Fruit fly (Drosophila melanogaster) whole organism, embryonic: ENCODE data around the gene nAChRalpha5.

ENCODE experiments used
- ATbp ChIP-seq: fragments of 200-800 bp; sonication (Bioruptor generic); optimal IDR thresholded peaks from 2 replicates; lab custom pipeline; 2017; ENCODE audit warnings: missing biosample characterization, mild to moderate bottlenecking, missing genetic modification characterization, missing genetic modification reagents
- B-H2 ChIP-seq: fragments of 200-800 bp; sonication (Bioruptor generic); optimal IDR thresholded peaks from 2 replicates; lab custom pipeline; 2018; ENCODE audit warnings: missing biosample characterization, mild to moderate bottlenecking, missing genetic modification characterization
- C15 ChIP-seq: fragments of 200-800 bp; sonication (Bioruptor generic); IDR thresholded peaks from 3 replicates; pipeline ENCODE4 v1.3.6; 2022; ENCODE audit warnings: missing biosample characterization, missing genetic modification characterization
- CG10321 ChIP-seq: fragments of 200-800 bp; sonication (Bioruptor generic); IDR thresholded peaks from 2 replicates; pipeline ENCODE4 v1.3.6; 2022; ENCODE audit warnings: missing biosample characterization, missing genetic modification characterization
- CG10565 ChIP-seq: fragments of 200-800 bp; sonication (Bioruptor generic); optimal IDR thresholded peaks from 3 replicates; lab custom pipeline; 2016; ENCODE audit warnings: missing biosample characterization, mild to moderate bottlenecking, missing genetic modification characterization
- CG14965 ChIP-seq: fragments of 200-800 bp; sonication (Bioruptor generic); optimal IDR thresholded peaks from 2 replicates; lab custom pipeline; 2016; ENCODE audit warnings: missing biosample characterization, missing genetic modification characterization, borderline replicate concordance
- CG1529 ChIP-seq: fragments of 200-800 bp; sonication (Bioruptor generic); optimal IDR thresholded peaks from 3 replicates; lab custom pipeline; 2018; ENCODE audit warnings: missing biosample characterization, missing genetic modification characterization
- CG16815 ChIP-seq: fragments of 200-800 bp; sonication (Bioruptor generic); optimal IDR thresholded peaks from 3 replicates; lab custom pipeline; 2017; ENCODE audit warnings: missing biosample characterization, mild to moderate bottlenecking, missing genetic modification characterization
- CG17328 ChIP-seq: fragments of 200-800 bp; sonication (Bioruptor generic); IDR thresholded peaks from 2 replicates; pipeline ENCODE4 v1.3.6; 2022; ENCODE audit warnings: missing biosample characterization, missing genetic modification characterization
- CG30020 ChIP-seq: fragments of 200-800 bp; optimal IDR thresholded peaks from 2 replicates; lab custom pipeline; 2019; ENCODE audit warnings: missing biosample characterization, mild to moderate bottlenecking, missing genetic modification characterization, moderate library complexity
- CG31388 ChIP-seq: fragments of 200-800 bp; sonication (Bioruptor generic); optimal IDR thresholded peaks from 2 replicates; lab custom pipeline; 2016; ENCODE audit warnings: missing biosample characterization, missing genetic modification characterization
- CG3163 ChIP-seq: fragments of 200-800 bp; sonication (Bioruptor generic); optimal IDR thresholded peaks from 3 replicates; lab custom pipeline; 2016; ENCODE audit warnings: missing biosample characterization, missing genetic modification characterization
- CG33213 ChIP-seq: fragments of 200-800 bp; sonication (Bioruptor generic); optimal IDR thresholded peaks from 3 replicates; lab custom pipeline; 2016; ENCODE audit warnings: missing biosample characterization, missing genetic modification characterization
- CG3407 ChIP-seq: fragments of 200-800 bp; sonication (Bioruptor generic); optimal IDR thresholded peaks from 2 replicates; lab custom pipeline; 2018; ENCODE audit warnings: missing biosample characterization, mild to moderate bottlenecking, missing genetic modification characterization
- CG3838 ChIP-seq: fragments of 200-800 bp; sonication (Bioruptor generic); optimal IDR thresholded peaks from 3 replicates; lab custom pipeline; 2016; ENCODE audit warnings: missing biosample characterization, missing genetic modification characterization
- CG5180 ChIP-seq: fragments of 200-800 bp; sonication (Bioruptor generic); optimal IDR thresholded peaks from 3 replicates; lab custom pipeline; 2017; ENCODE audit warnings: missing biosample characterization, missing genetic modification characterization, mild to moderate bottlenecking, moderate library complexity, missing genetic modification reagents
- CG6791 ChIP-seq: fragments of 200-800 bp; sonication (Bioruptor generic); IDR thresholded peaks from 3 replicates; pipeline ENCODE4 v1.3.6; 2022; ENCODE audit warnings: missing biosample characterization, missing genetic modification characterization; ENCODE audit not compliant: partially characterized antibody
- CG7372 ChIP-seq: fragments of 200-800 bp; sonication (Bioruptor generic); IDR thresholded peaks from 2 replicates; pipeline ENCODE4 v1.3.6; 2022; ENCODE audit warnings: missing biosample characterization, missing genetic modification characterization
- CG8478 ChIP-seq: fragments of >200 bp; optimal IDR thresholded peaks from 2 replicates; lab custom pipeline; 2018
- CG9215 ChIP-seq: fragments of 200-800 bp; sonication (Bioruptor generic); IDR thresholded peaks from 2 replicates; pipeline ENCODE4 v1.3.6; 2022; ENCODE audit warnings: missing biosample characterization, missing genetic modification characterization
- CG9876 ChIP-seq: fragments of 200-800 bp; sonication (Bioruptor generic); optimal IDR thresholded peaks from 2 replicates; lab custom pipeline; 2016; ENCODE audit warnings: missing biosample characterization, missing genetic modification characterization
- Dbx ChIP-seq: fragments of 200-800 bp; sonication (Bioruptor generic); IDR thresholded peaks from 3 replicates; pipeline ENCODE4 v1.3.6; 2022; ENCODE audit warnings: missing biosample characterization, missing genetic modification characterization
- Dfd ChIP-seq, 2 experiments: fragments of >200 bp; optimal IDR thresholded peaks; 2 replicates each; lab custom pipeline; 2017; ENCODE audit warnings: missing biosample characterization in 2 of 2, missing genetic modification characterization in 2 of 2
- Hr78 ChIP-seq, 2 experiments: fragments of 200-800 bp in 1 of 2; fragments of >200 bp in 1 of 2; sonication (Bioruptor generic) in 1 of 2; optimal IDR thresholded peaks; 2 replicates each; lab custom pipeline; 2017 to 2019; ENCODE audit warnings: missing biosample characterization in 2 of 2, missing genetic modification characterization in 2 of 2, mild to moderate bottlenecking in 1 of 2, moderate library complexity in 1 of 2
- MESR4 ChIP-seq: fragments of 200-800 bp; sonication (Bioruptor generic); optimal IDR thresholded peaks from 2 replicates; lab custom pipeline; 2018; ENCODE audit warnings: missing biosample characterization, mild to moderate bottlenecking, missing genetic modification characterization, moderate library complexity
- NC2α ChIP-seq: fragments of 200-800 bp; sonication (Bioruptor generic); optimal IDR thresholded peaks from 2 replicates; lab custom pipeline; 2016; ENCODE audit warnings: missing biosample characterization, missing genetic modification characterization
- Ravus ChIP-seq: fragments of 200-800 bp; sonication (Bioruptor generic); IDR thresholded peaks from 2 replicates; pipeline ENCODE4 v1.3.6; 2022; ENCODE audit warnings: missing biosample characterization, missing genetic modification characterization
- Side ChIP-seq: fragments of 200-800 bp; sonication (Bioruptor generic); optimal IDR thresholded peaks from 2 replicates; lab custom pipeline; 2016; ENCODE audit warnings: missing biosample characterization, missing genetic modification characterization
- Sox100B ChIP-seq: fragments of 200-800 bp; sonication (Bioruptor generic); optimal IDR thresholded peaks from 3 replicates; lab custom pipeline; 2018; ENCODE audit warnings: missing biosample characterization, mild to moderate bottlenecking, missing genetic modification characterization
- Sox102F ChIP-seq: fragments of 200-800 bp; sonication (Bioruptor generic); optimal IDR thresholded peaks from 2 replicates; lab custom pipeline; 2018; ENCODE audit warnings: missing biosample characterization, mild to moderate bottlenecking, missing genetic modification characterization, moderate library complexity
- Sry-β ChIP-seq: fragments of 200-800 bp; sonication (Bioruptor generic); optimal IDR thresholded peaks from 2 replicates; lab custom pipeline; 2018; ENCODE audit warnings: missing biosample characterization, mild to moderate bottlenecking, missing genetic modification characterization, moderate library complexity
- Stat92E ChIP-seq, 3 experiments: fragments of >200 bp in 2 of 3; fragments of 200-800 bp in 1 of 3; sonication (Bioruptor generic) in 1 of 3; optimal IDR thresholded peaks; 2 replicates each; lab custom pipeline; 2017 to 2019; ENCODE audit warnings: missing biosample characterization in 3 of 3, missing genetic modification characterization in 3 of 3, mild to moderate bottlenecking in 1 of 3, moderate library complexity in 1 of 3
- Taf1 ChIP-seq: fragments of 200-800 bp; sonication (Bioruptor generic); IDR thresholded peaks from 2 replicates; pipeline ENCODE4 v1.3.6; 2022; ENCODE audit warnings: missing biosample characterization, missing genetic modification characterization
- Xrp1 ChIP-seq: fragments of 200-800 bp; sonication (Bioruptor generic); IDR thresholded peaks from 2 replicates; pipeline ENCODE4 v1.3.6; 2022; ENCODE audit warnings: missing biosample characterization, missing genetic modification characterization
- ac ChIP-seq: fragments of 200-800 bp; sonication (Bioruptor generic); optimal IDR thresholded peaks from 3 replicates; lab custom pipeline; 2017; ENCODE audit warnings: missing biosample characterization, mild to moderate bottlenecking, missing genetic modification characterization
- bbx ChIP-seq: fragments of 200-800 bp; sonication (Bioruptor generic); IDR thresholded peaks from 2 replicates; pipeline ENCODE4 v1.3.6; 2022; ENCODE audit warnings: missing biosample characterization, missing genetic modification characterization; ENCODE audit not compliant: partially characterized antibody
- bigmax ChIP-seq: fragments of 200-800 bp; sonication (Bioruptor generic); optimal IDR thresholded peaks from 2 replicates; lab custom pipeline; 2018; ENCODE audit warnings: missing biosample characterization, mild to moderate bottlenecking, missing genetic modification characterization
- dpn ChIP-seq, 2 experiments: fragments of 200-800 bp; sonication (Bioruptor generic); optimal IDR thresholded peaks; 3 replicates each; lab custom pipeline; 2016; ENCODE audit warnings: missing biosample characterization in 2 of 2, missing genetic modification characterization in 2 of 2
- grau ChIP-seq: fragments of 200-800 bp; optimal IDR thresholded peaks from 3 replicates; lab custom pipeline; 2019; ENCODE audit warnings: missing biosample characterization, mild to moderate bottlenecking, missing genetic modification characterization, moderate library complexity
- gro ChIP-seq: fragments of 200-800 bp; sonication (Bioruptor generic); optimal IDR thresholded peaks from 2 replicates; lab custom pipeline; 2016; ENCODE audit warnings: missing biosample characterization, missing genetic modification characterization
- kay ChIP-seq: fragments of 200-800 bp; sonication (Bioruptor generic); optimal IDR thresholded peaks from 2 replicates; lab custom pipeline; 2016; ENCODE audit warnings: missing biosample characterization, missing genetic modification characterization
- klu ChIP-seq: fragments of 200-800 bp; sonication (Bioruptor generic); IDR thresholded peaks from 2 replicates; pipeline ENCODE4 v1.3.6; 2022; ENCODE audit warnings: missing biosample characterization, missing genetic modification characterization
- kni ChIP-seq: fragments of 200-800 bp; sonication (Bioruptor generic); optimal IDR thresholded peaks from 3 replicates; lab custom pipeline; 2017; ENCODE audit warnings: mild to moderate bottlenecking, missing biosample characterization, missing genetic modification reagents, missing genetic modification characterization
- pum ChIP-seq: fragments of 200-800 bp; sonication (Bioruptor generic); optimal IDR thresholded peaks from 2 replicates; lab custom pipeline; 2016; ENCODE audit warnings: missing biosample characterization, missing genetic modification characterization
- seq ChIP-seq: fragments of 200-800 bp; sonication (Bioruptor generic); IDR thresholded peaks from 2 replicates; pipeline ENCODE4 v1.3.6; 2022; ENCODE audit warnings: missing biosample characterization, missing genetic modification characterization
- shn ChIP-seq: fragments of 200-800 bp; sonication (Bioruptor generic); optimal IDR thresholded peaks from 3 replicates; lab custom pipeline; 2016; ENCODE audit warnings: missing biosample characterization, missing genetic modification characterization
- slp2 ChIP-seq: fragments of 200-800 bp; sonication (Bioruptor generic); optimal IDR thresholded peaks from 2 replicates; lab custom pipeline; 2016; ENCODE audit warnings: missing biosample characterization, missing genetic modification characterization
- so ChIP-seq: fragments of 200-800 bp; sonication (Bioruptor generic); IDR thresholded peaks from 3 replicates; pipeline ENCODE4 v1.3.6; 2022; ENCODE audit warnings: missing biosample characterization, missing genetic modification characterization
- sqz ChIP-seq: fragments of 200-800 bp; sonication (Bioruptor generic); optimal IDR thresholded peaks from 3 replicates; lab custom pipeline; 2018; ENCODE audit warnings: missing biosample characterization, mild to moderate bottlenecking, missing genetic modification characterization
- tap ChIP-seq: fragments of 200-800 bp; optimal IDR thresholded peaks from 3 replicates; lab custom pipeline; 2019; ENCODE audit warnings: missing biosample characterization, mild to moderate bottlenecking, missing genetic modification characterization, moderate library complexity
- usp ChIP-seq: fragments of >200 bp; optimal IDR thresholded peaks from 2 replicates; lab custom pipeline; 2017; ENCODE audit warnings: missing biosample characterization, missing genetic modification characterization
- vnd ChIP-seq: fragments of 200-800 bp; sonication (Bioruptor generic); IDR thresholded peaks from 3 replicates; pipeline ENCODE4 v1.3.6; 2022; ENCODE audit warnings: missing biosample characterization, missing genetic modification characterization; ENCODE audit not compliant: partially characterized antibody

Gene nAChRalpha5

dm6 chr2L:14123605-14124004, 83.6 kb downstream of the nAChRalpha5 start (continued):
- TF ChIP-seq klu (GFP tag; lab: Robert Waterston, UW) (no peak), kni (no peak), Dbx (GFP tag; lab: Robert Waterston, UW) (no peak), bigmax (GFP tag; lab: Kevin White, UChicago) (no peak), CG3838 (GFP tag; lab: Kevin White, UChicago) (no peak), CG31388 (GFP tag; lab: Kevin White, UChicago) (no peak), ac (GFP tag; lab: Kevin White, UChicago) (no peak), so (no peak), CG8478 (lab: Kevin White, UChicago) (no peak), vnd (GFP tag; lab: Robert Waterston, UW) (no peak), tap (tag; lab: Kevin White, UChicago) (no peak), dpn (GFP tag; optimal IDR thresholded peaks at IDR 0.05; lab: Kevin White, UChicago) (no peak), NC2α (GFP tag; lab: Kevin White, UChicago) (no peak), CG14965 (GFP tag; lab: Kevin White, UChicago) (no peak), Taf1 (no peak), bbx (no peak), Sox100B (GFP tag; lab: Kevin White, UChicago) (peak; percentile 65), gro (no peak), C15 (no peak), ATbp (GFP tag; lab: Kevin White, UChicago) (peak; percentile 16), sqz (GFP tag; lab: Kevin White, UChicago) (peak; percentile 74), CG9876 (GFP tag; lab: Kevin White, UChicago) (no peak), CG17328 (no peak), Xrp1 (GFP tag; lab: Robert Waterston, UW) (no peak), seq (GFP tag; lab: Robert Waterston, UW) (no peak), pum (peak; percentile 38), CG3163 (GFP tag; lab: Kevin White, UChicago) (no peak), Side (no peak), CG10321 (GFP tag; lab: Robert Waterston, UW) (no peak), shn (GFP tag; lab: Kevin White, UChicago) (no peak), CG16815 (GFP tag; lab: Kevin White, UChicago) (no peak), CG9215 (GFP tag; lab: Robert Waterston, UW) (no peak), kay (no peak), B-H2 (GFP tag; lab: Kevin White, UChicago) (no peak), Ravus (GFP tag; lab: Robert Waterston, UW) (no peak), CG1529 (no peak), CG33213 (GFP tag; lab: Kevin White, UChicago) (no peak), slp2 (GFP tag; lab: Kevin White, UChicago) (no peak), usp (GFP tag; lab: Kevin White, UChicago) (no peak), Hr78 (GFP tag; optimal IDR thresholded peaks at IDR 0.05; lab: Kevin White, UChicago) (no peak), Stat92E (GFP tag; optimal IDR thresholded peaks at IDR 0.05; lab: Kevin White, UChicago) (no peak), CG10565 (no peak), CG6791 (GFP tag; lab: Robert Waterston, UW) (no peak), CG7372 (GFP tag; lab: Robert Waterston, UW) (no peak), CG3407 (GFP tag; lab: Kevin White, UChicago) (peak; percentile 3), MESR4 (no peak), Dfd (GFP tag; optimal IDR thresholded peaks at IDR 0.05; lab: Kevin White, UChicago) (no peak), grau (tag; lab: Kevin White, UChicago) (peak; percentile 33), CG30020 (tag; lab: Kevin White, UChicago) (no peak), Sox102F (peak; percentile 37), CG5180 (peak; percentile 1), Sry-β (GFP tag; lab: Kevin White, UChicago) (no peak)
